Worm (Caenorhabditis elegans) whole organism, early embryonic: ENCODE data around the gene ZC513.2.

Source experiments
- B0310.2 ChIP-seq: sonication (generic microtip); optimal IDR thresholded peaks from 2 replicates; lab custom pipeline; 2016; ENCODE audit warnings: mild to moderate bottlenecking, missing genetic modification characterization, missing compliant biosample characterization
- F13C5.2 ChIP-seq: sonication (generic microtip); optimal IDR thresholded peaks from 2 replicates; lab custom pipeline; 2017; ENCODE audit warnings: mild to moderate bottlenecking, missing genetic modification characterization, inconsistent platforms, missing compliant biosample characterization
- aly-1 ChIP-seq: sonication (generic microtip); optimal IDR thresholded peaks from 2 replicates; lab custom pipeline; 2016; ENCODE audit warnings: missing genetic modification characterization, missing compliant biosample characterization
- ama-1 ChIP-seq: fragments of 150-350 bp; optimal IDR thresholded peaks from 2 replicates; lab custom pipeline; 2014
- ceh-13 ChIP-seq: fragments of 200-800 bp; sonication (Bioruptor generic); optimal IDR thresholded peaks from 2 replicates; lab custom pipeline; 2018; ENCODE audit warnings: mild to moderate bottlenecking, missing genetic modification characterization, missing compliant biosample characterization
- ceh-36 ChIP-seq: sonication (generic microtip); optimal IDR thresholded peaks from 2 replicates; lab custom pipeline; 2016; ENCODE audit warnings: missing genetic modification characterization, inconsistent platforms, missing compliant biosample characterization
- ets-7 ChIP-seq: sonication (generic microtip); optimal IDR thresholded peaks from 2 replicates; lab custom pipeline; 2016; ENCODE audit warnings: missing genotype, missing genetic modification characterization, missing compliant biosample characterization
- flt-1 ChIP-seq: fragments of 200-800 bp; sonication (Bioruptor generic); IDR thresholded peaks from 2 replicates; pipeline ENCODE4 v1.3.6; 2022; ENCODE audit warnings: missing genetic modification characterization, missing compliant biosample characterization
- hmbx-1 ChIP-seq: sonication (generic microtip); optimal IDR thresholded peaks from 2 replicates; lab custom pipeline; 2016; ENCODE audit warnings: mild to moderate bottlenecking, missing genetic modification characterization, missing compliant biosample characterization
- hmg-4 ChIP-seq: fragments of 200-800 bp; sonication (Bioruptor generic); optimal IDR thresholded peaks from 2 replicates; lab custom pipeline; 2018; ENCODE audit warnings: mild to moderate bottlenecking, missing genetic modification characterization, missing compliant biosample characterization
- hnd-1 ChIP-seq: sonication (generic microtip); optimal IDR thresholded peaks from 2 replicates; lab custom pipeline; 2016; ENCODE audit warnings: missing genetic modification characterization, missing compliant biosample characterization
- pes-1 ChIP-seq: fragments of 200-800 bp; sonication (Bioruptor generic); IDR thresholded peaks from 2 replicates; pipeline ENCODE4 v1.3.6; 2022; ENCODE audit warnings: missing genetic modification reagents, missing genetic modification characterization, missing compliant biosample characterization
- scrt-1 ChIP-seq: fragments of 200-800 bp; sonication (Bioruptor generic); IDR thresholded peaks from 2 replicates; pipeline ENCODE4 v1.3.6; 2022; ENCODE audit warnings: missing genetic modification characterization, missing compliant biosample characterization
- sea-1 ChIP-seq: fragments of 200-800 bp; sonication (Bioruptor generic); conservative IDR thresholded peaks from 2 replicates; pipeline ENCODE4 v1.3.6; 2022; ENCODE audit warnings: missing genetic modification characterization, missing compliant biosample characterization
- tbx-11 ChIP-seq: fragments of 200-800 bp; sonication (Bioruptor generic); IDR thresholded peaks from 2 replicates; pipeline ENCODE4 v1.3.6; 2022; ENCODE audit warnings: missing genetic modification characterization, missing compliant biosample characterization
- tbx-37 ChIP-seq: fragments of 200-800 bp; sonication (Bioruptor generic); conservative IDR thresholded peaks from 2 replicates; pipeline ENCODE4 v1.3.6; 2022; ENCODE audit warnings: missing genetic modification reagents, missing genetic modification characterization, missing compliant biosample characterization
- tra-4 ChIP-seq: sonication (generic microtip); optimal IDR thresholded peaks from 2 replicates; lab custom pipeline; 2017; ENCODE audit warnings: missing genetic modification characterization, missing compliant biosample characterization

Gene ZC513.2

DNA sequence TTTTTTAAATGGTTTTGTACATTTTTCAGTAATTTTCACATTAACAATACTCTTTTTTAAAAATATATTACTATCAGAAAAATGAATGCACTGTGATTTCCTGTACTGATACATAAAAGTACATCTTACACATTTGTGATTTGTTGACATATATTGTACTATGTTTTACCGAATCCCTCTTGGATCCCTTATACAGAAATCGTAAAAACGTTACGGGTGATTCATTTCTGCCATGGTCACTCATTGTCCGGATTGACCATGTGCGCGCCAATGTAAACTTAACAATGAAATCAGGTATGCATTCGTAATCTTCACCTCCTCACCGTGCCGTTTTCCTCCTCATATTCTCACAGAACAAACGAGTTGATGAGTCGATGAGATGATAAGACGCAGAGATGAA, at the start of gene ZC513.2:
Gene ZC513.2, plus strand, starts transcription at position 301 of the 400 bp plus-strand sequence.
- no peak for TF ChIP-seq sea-1 (GFP tag; lab: Robert Waterston, UW)
- TF ChIP-seq B0310.2 (tag; lab: Kevin White, UChicago) = no peak
- TF ChIP-seq hmg-4 (GFP tag; lab: Kevin White, UChicago) = no peak
- TF ChIP-seq tbx-37 = no peak
- TF ChIP-seq scrt-1 (GFP tag; lab: Robert Waterston, UW) = no peak
- TF ChIP-seq tra-4 (tag; lab: Kevin White, UChicago) = no peak
- TF ChIP-seq ets-7 (tag; lab: Kevin White, UChicago) = no peak
- no peak for TF ChIP-seq hnd-1
- no peak for TF ChIP-seq ceh-36 (tag; lab: Kevin White, UChicago)
- no peak for TF ChIP-seq pes-1
- no peak for TF ChIP-seq hmbx-1 (tag; lab: Kevin White, UChicago)
- no peak for TF ChIP-seq tbx-11 (GFP tag; lab: Robert Waterston, UW)
- TF ChIP-seq flt-1 = no peak
- no peak for TF ChIP-seq F13C5.2 (tag; lab: Kevin White, UChicago)
- no peak for TF ChIP-seq ama-1
- no peak for TF ChIP-seq ceh-13
- no peak for TF ChIP-seq aly-1

ce11 chrV:8005000-8005399, 49.2 kb upstream of the ZC513.2 start, which contains the start of gene Y97E10AR.8:
Gene Y97E10AR.8, plus strand, starts transcription at chrV:8005300.
- TF ChIP-seq ama-1 = no peak
- no peak for TF ChIP-seq aly-1
- TF ChIP-seq ets-7 (tag; lab: Kevin White, UChicago) = no peak
- no peak for TF ChIP-seq hmg-4 (GFP tag; lab: Kevin White, UChicago)
- no peak for TF ChIP-seq ceh-36 (tag; lab: Kevin White, UChicago)
- no peak for TF ChIP-seq sea-1 (GFP tag; lab: Robert Waterston, UW)
- no peak for TF ChIP-seq hnd-1
- no peak for TF ChIP-seq B0310.2 (tag; lab: Kevin White, UChicago)
- TF ChIP-seq flt-1 = no peak
- no peak for TF ChIP-seq pes-1
- no peak for TF ChIP-seq scrt-1 (GFP tag; lab: Robert Waterston, UW)
- no peak for TF ChIP-seq tbx-37
- no peak for TF ChIP-seq ceh-13
- no peak for TF ChIP-seq F13C5.2 (tag; lab: Kevin White, UChicago)
- no peak for TF ChIP-seq hmbx-1 (tag; lab: Kevin White, UChicago)
- no peak for TF ChIP-seq tbx-11 (GFP tag; lab: Robert Waterston, UW)

ce11 chrV:8007460-8008292, 46.6 kb upstream of the ZC513.2 start, which contains the start of gene Y97E10AR.3:
Gene Y97E10AR.3, minus strand, starts transcription at chrV:8007510.
- TF ChIP-seq ceh-13 (no peak), tbx-37 (no peak), hmg-4 (GFP tag; lab: Kevin White, UChicago) (no peak), tra-4 (tag; lab: Kevin White, UChicago) (no peak), ama-1 (no peak), tbx-11 (GFP tag; lab: Robert Waterston, UW) (no peak), hnd-1 (no peak), flt-1 (no peak), scrt-1 (GFP tag; lab: Robert Waterston, UW) (no peak), F13C5.2 (tag; lab: Kevin White, UChicago) (no peak)

ce11 chrV:8010103-8010502, 44.1 kb upstream of the ZC513.2 start, which contains the start of gene Y97E10AR.4:
Gene Y97E10AR.4, minus strand, starts transcription at chrV:8010233.
- no peak for TF ChIP-seq B0310.2 (tag; lab: Kevin White, UChicago)
- no peak for TF ChIP-seq flt-1
- no peak for TF ChIP-seq ets-7 (tag; lab: Kevin White, UChicago)
- TF ChIP-seq hmbx-1 (tag; lab: Kevin White, UChicago) = no peak
- no peak for TF ChIP-seq hnd-1
- no peak for TF ChIP-seq sea-1 (GFP tag; lab: Robert Waterston, UW)
- TF ChIP-seq ama-1 = no peak
- no peak for TF ChIP-seq tbx-11 (GFP tag; lab: Robert Waterston, UW)
- no peak for TF ChIP-seq pes-1
- TF ChIP-seq F13C5.2 (tag; lab: Kevin White, UChicago) = no peak
- no peak for TF ChIP-seq hmg-4 (GFP tag; lab: Kevin White, UChicago)

- TF ChIP-seq tbx-11 (GFP tag; lab: Robert Waterston, UW) (no peak), ama-1 (peak; percentile 39), scrt-1 (GFP tag; lab: Robert Waterston, UW) (no peak), tra-4 (tag; lab: Kevin White, UChicago) (no peak), sea-1 (GFP tag; lab: Robert Waterston, UW) (no peak), tbx-37 (no peak), B0310.2 (tag; lab: Kevin White, UChicago) (no peak)
Measured at ce11 chrV:8010846-8011245, 43.4 kb upstream of the ZC513.2 start, which contains the start of gene lmtr-2. Gene lmtr-2, minus strand, starts transcription at chrV:8011106.

ce11 chrV:8012032-8012431, 42.2 kb upstream of the ZC513.2 start, which contains the start of gene rpb-9:
Gene rpb-9, minus strand, starts transcription at chrV:8012345.
- TF ChIP-seq pes-1 (no peak), hmg-4 (GFP tag; lab: Kevin White, UChicago) (no peak), ceh-13 (no peak), F13C5.2 (tag; lab: Kevin White, UChicago) (no peak), aly-1 (no peak), ets-7 (tag; lab: Kevin White, UChicago) (no peak), tbx-37 (no peak), tra-4 (tag; lab: Kevin White, UChicago) (no peak), hmbx-1 (tag; lab: Kevin White, UChicago) (no peak), tbx-11 (GFP tag; lab: Robert Waterston, UW) (no peak), scrt-1 (GFP tag; lab: Robert Waterston, UW) (no peak), hnd-1 (no peak), ama-1 (no peak), ceh-36 (tag; lab: Kevin White, UChicago) (no peak), sea-1 (GFP tag; lab: Robert Waterston, UW) (no peak), flt-1 (no peak), B0310.2 (tag; lab: Kevin White, UChicago) (no peak)

DNA sequence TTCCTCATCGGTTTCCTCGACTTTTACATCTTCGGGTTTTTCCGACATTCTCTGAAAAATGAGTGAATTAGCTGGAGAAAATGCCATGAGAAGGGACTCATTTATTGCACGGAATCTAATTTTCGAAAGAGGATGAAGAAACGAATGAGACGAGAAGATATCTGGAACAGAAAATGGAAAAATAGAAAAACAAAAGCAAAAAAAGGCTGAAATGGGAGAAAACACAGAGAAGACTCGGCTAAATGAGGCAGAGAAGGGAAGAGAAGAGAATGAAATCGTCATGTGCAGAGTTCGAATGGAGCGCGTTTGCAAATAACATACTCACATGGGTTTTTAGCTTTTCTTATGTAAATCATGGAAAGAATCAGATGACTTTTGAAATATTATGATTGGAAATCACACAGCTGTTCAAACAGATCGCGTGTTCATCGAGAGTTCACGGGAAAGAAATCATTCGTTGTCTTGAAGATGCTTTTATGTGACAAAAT, 40.3 kb upstream of the ZC513.2 start, which contains the start of gene Y97E10AR.6:
Gene Y97E10AR.6, minus strand, starts transcription at position 51 of the 488 bp plus-strand sequence.
- TF ChIP-seq tra-4 (tag; lab: Kevin White, UChicago) = no peak
- TF ChIP-seq sea-1 (GFP tag; lab: Robert Waterston, UW) = no peak
- no peak for TF ChIP-seq hmg-4 (GFP tag; lab: Kevin White, UChicago)
- no peak for TF ChIP-seq tbx-11 (GFP tag; lab: Robert Waterston, UW)
- TF ChIP-seq flt-1 = no peak
- no peak for TF ChIP-seq pes-1
- TF ChIP-seq hnd-1 = no peak
- no peak for TF ChIP-seq B0310.2 (tag; lab: Kevin White, UChicago)
- no peak for TF ChIP-seq ama-1
- TF ChIP-seq aly-1 = no peak
- TF ChIP-seq ets-7 (tag; lab: Kevin White, UChicago) = no peak
- no peak for TF ChIP-seq scrt-1 (GFP tag; lab: Robert Waterston, UW)
